Fruit fly (Drosophila melanogaster) whole organism, embryonic: ENCODE results near the gene APC4.

Experiments used
- ATbp ChIP-seq: fragments of 200-800 bp; sonication (Bioruptor generic); optimal IDR thresholded peaks from 2 replicates; lab custom pipeline; 2017; ENCODE audit warnings: missing biosample characterization, mild to moderate bottlenecking, missing genetic modification characterization, missing genetic modification reagents
- C15 ChIP-seq: fragments of 200-800 bp; sonication (Bioruptor generic); IDR thresholded peaks from 3 replicates; pipeline ENCODE4 v1.3.6; 2022; ENCODE audit warnings: missing biosample characterization, missing genetic modification characterization
- CG10462 ChIP-seq: fragments of 200-800 bp; sonication (Bioruptor generic); optimal IDR thresholded peaks from 2 replicates; lab custom pipeline; 2016; ENCODE audit warnings: missing biosample characterization, missing genetic modification characterization
- CG10565 ChIP-seq: fragments of 200-800 bp; sonication (Bioruptor generic); optimal IDR thresholded peaks from 3 replicates; lab custom pipeline; 2016; ENCODE audit warnings: missing biosample characterization, mild to moderate bottlenecking, missing genetic modification characterization
- CG11085 ChIP-seq: fragments of 200-800 bp; sonication (Bioruptor generic); IDR thresholded peaks from 2 replicates; pipeline ENCODE4 v1.3.6; 2022; ENCODE audit warnings: missing biosample characterization, missing genetic modification characterization
- CG11398 ChIP-seq: fragments of 200-800 bp; sonication (Bioruptor generic); optimal IDR thresholded peaks from 2 replicates; lab custom pipeline; 2016; ENCODE audit warnings: missing biosample characterization, missing genetic modification characterization
- CG12236 ChIP-seq: fragments of 200-800 bp; sonication (Bioruptor generic); optimal IDR thresholded peaks from 2 replicates; lab custom pipeline; 2016; ENCODE audit warnings: missing biosample characterization, missing genetic modification characterization
- CG12744 ChIP-seq: fragments of 200-800 bp; sonication (Bioruptor generic); optimal IDR thresholded peaks from 2 replicates; lab custom pipeline; 2016; ENCODE audit warnings: missing biosample characterization, missing genetic modification characterization
- CG15269 ChIP-seq: fragments of 200-800 bp; sonication (Bioruptor generic); optimal IDR thresholded peaks from 2 replicates; lab custom pipeline; 2018; ENCODE audit warnings: missing biosample characterization, mild to moderate bottlenecking, missing genetic modification characterization, moderate library complexity
- CG17359 ChIP-seq: fragments of 200-800 bp; sonication (Bioruptor generic); optimal IDR thresholded peaks from 3 replicates; lab custom pipeline; 2018; ENCODE audit warnings: missing biosample characterization, mild to moderate bottlenecking, missing genetic modification characterization, moderate library complexity
- CG18619 ChIP-seq: fragments of 200-800 bp; sonication (Bioruptor generic); optimal IDR thresholded peaks from 3 replicates; lab custom pipeline; 2017; ENCODE audit warnings: missing biosample characterization, mild to moderate bottlenecking, missing genetic modification characterization
- CG2116 ChIP-seq: fragments of 200-800 bp; sonication (Bioruptor generic); optimal IDR thresholded peaks from 3 replicates; lab custom pipeline; 2018; ENCODE audit warnings: missing biosample characterization, mild to moderate bottlenecking, missing genetic modification characterization
- CG7745 ChIP-seq: fragments of 200-800 bp; sonication (Bioruptor generic); optimal IDR thresholded peaks from 2 replicates; lab custom pipeline; 2018; ENCODE audit warnings: missing biosample characterization, mild to moderate bottlenecking, missing genetic modification characterization, moderate library complexity
- CG8359 ChIP-seq: fragments of 200-800 bp; sonication (Bioruptor generic); optimal IDR thresholded peaks from 2 replicates; lab custom pipeline; 2017; ENCODE audit warnings: missing biosample characterization, mild to moderate bottlenecking, missing genetic modification characterization, borderline replicate concordance
- CG8478 ChIP-seq: fragments of >200 bp; optimal IDR thresholded peaks from 2 replicates; lab custom pipeline; 2018
- CG8944 ChIP-seq: fragments of 200-800 bp; sonication (Bioruptor generic); optimal IDR thresholded peaks from 3 replicates; lab custom pipeline; 2016; ENCODE audit warnings: missing biosample characterization, missing genetic modification characterization
- CG9727 ChIP-seq: fragments of 200-800 bp; sonication (Bioruptor generic); optimal IDR thresholded peaks from 3 replicates; lab custom pipeline; 2017; ENCODE audit warnings: missing biosample characterization, mild to moderate bottlenecking, missing genetic modification characterization
- D ChIP-seq, 2 experiments: fragments of 200-800 bp in 1 of 2; fragments of >200 bp in 1 of 2; sonication (Bioruptor generic) in 1 of 2; optimal IDR thresholded peaks; 2 replicates in 1 of 2; 3 replicates in 1 of 2; lab custom pipeline; 2017; ENCODE audit warnings: mild to moderate bottlenecking in 1 of 2, missing biosample characterization in 1 of 2, missing genetic modification characterization in 1 of 2, missing genetic modification reagents in 1 of 2
- E2f1 ChIP-seq: fragments of 200-800 bp; sonication (Bioruptor generic); IDR thresholded peaks from 2 replicates; pipeline ENCODE4 v1.3.6; 2022; ENCODE audit warnings: missing biosample characterization, missing genetic modification characterization
- ERR ChIP-seq: fragments of 200-800 bp; sonication (Bioruptor generic); optimal IDR thresholded peaks from 2 replicates; lab custom pipeline; 2016; ENCODE audit warnings: missing biosample characterization, missing genetic modification characterization
- Fer1 ChIP-seq: fragments of 200-800 bp; sonication (Bioruptor generic); optimal IDR thresholded peaks from 2 replicates; lab custom pipeline; 2017; ENCODE audit warnings: missing biosample characterization, mild to moderate bottlenecking, missing genetic modification characterization
- Gug ChIP-seq: fragments of 200-800 bp; sonication (Bioruptor generic); IDR thresholded peaks from 4 replicates; pipeline ENCODE4 v1.3.6; 2022; ENCODE audit warnings: missing biosample characterization, missing genetic modification characterization
- HLH54F ChIP-seq: fragments of 200-800 bp; sonication (Bioruptor generic); optimal IDR thresholded peaks from 3 replicates; lab custom pipeline; 2016; ENCODE audit warnings: missing biosample characterization, missing genetic modification characterization
- NC2β ChIP-seq: fragments of 200-800 bp; sonication (Bioruptor generic); optimal IDR thresholded peaks from 2 replicates; lab custom pipeline; 2016; ENCODE audit warnings: missing biosample characterization, missing genetic modification characterization
- NFAT ChIP-seq: fragments of 200-800 bp; sonication (Bioruptor generic); IDR thresholded peaks from 2 replicates; pipeline ENCODE4 v1.3.6; 2022; ENCODE audit warnings: missing biosample characterization, missing genetic modification characterization
- Nf-YB ChIP-seq: fragments of 200-800 bp; sonication (Bioruptor generic); optimal IDR thresholded peaks from 3 replicates; lab custom pipeline; 2019; ENCODE audit warnings: missing biosample characterization, mild to moderate bottlenecking, missing genetic modification characterization, moderate library complexity
- NfI ChIP-seq: fragments of 200-800 bp; sonication (Bioruptor generic); optimal IDR thresholded peaks from 3 replicates; lab custom pipeline; 2018; ENCODE audit warnings: missing biosample characterization, mild to moderate bottlenecking, missing genetic modification characterization, moderate library complexity
- Sox100B ChIP-seq: fragments of 200-800 bp; sonication (Bioruptor generic); optimal IDR thresholded peaks from 3 replicates; lab custom pipeline; 2018; ENCODE audit warnings: missing biosample characterization, mild to moderate bottlenecking, missing genetic modification characterization
- Sry-δ ChIP-seq: fragments of 200-800 bp; sonication (Bioruptor generic); optimal IDR thresholded peaks from 2 replicates; lab custom pipeline; 2016; ENCODE audit warnings: missing biosample characterization, missing genetic modification characterization
- Xbp1 ChIP-seq: fragments of 200-800 bp; sonication (Bioruptor generic); optimal IDR thresholded peaks from 3 replicates; lab custom pipeline; 2016; ENCODE audit warnings: missing biosample characterization, mild to moderate bottlenecking, missing genetic modification characterization
- az2 ChIP-seq: fragments of 200-800 bp; sonication (Bioruptor generic); optimal IDR thresholded peaks from 3 replicates; lab custom pipeline; 2016; ENCODE audit warnings: missing biosample characterization, missing genetic modification characterization
- cas ChIP-seq: fragments of 200-800 bp; sonication (Bioruptor generic); IDR thresholded peaks from 2 replicates; pipeline ENCODE4 v1.3.6; 2022; ENCODE audit warnings: missing biosample characterization, missing genetic modification characterization
- croc ChIP-seq: fragments of 200-800 bp; sonication (Bioruptor generic); conservative IDR thresholded peaks from 3 replicates; pipeline ENCODE4 v1.3.6; 2022; ENCODE audit warnings: missing biosample characterization, missing genetic modification characterization
- disco-r ChIP-seq: fragments of 200-800 bp; sonication (Bioruptor generic); optimal IDR thresholded peaks from 2 replicates; lab custom pipeline; 2016; ENCODE audit warnings: missing biosample characterization, missing genetic modification characterization
- dysf ChIP-seq: fragments of 200-800 bp; sonication (Bioruptor generic); IDR thresholded peaks from 3 replicates; pipeline ENCODE4 v1.3.6; 2022; ENCODE audit warnings: missing biosample characterization, missing genetic modification characterization
- eve ChIP-seq, 2 experiments: fragments of >200 bp; optimal IDR thresholded peaks; 2 replicates each; lab custom pipeline; 2017; ENCODE audit warnings: missing biosample characterization in 2 of 2, missing genetic modification characterization in 2 of 2
- fd64A ChIP-seq: fragments of 200-800 bp; sonication (Bioruptor generic); optimal IDR thresholded peaks from 3 replicates; lab custom pipeline; 2018; ENCODE audit warnings: missing biosample characterization, mild to moderate bottlenecking, missing genetic modification characterization
- ftz-f1 ChIP-seq: fragments of 200-800 bp; sonication (Bioruptor generic); optimal IDR thresholded peaks from 2 replicates; lab custom pipeline; 2016; ENCODE audit warnings: missing biosample characterization, missing genetic modification characterization
- lola ChIP-seq, 3 experiments: fragments of >200 bp in 2 of 3; fragments of 200-800 bp in 1 of 3; sonication (Bioruptor generic) in 1 of 3; optimal IDR thresholded peaks; 2 replicates each; lab custom pipeline; 2017 to 2019; ENCODE audit warnings: missing biosample characterization in 3 of 3, missing genetic modification characterization in 3 of 3, mild to moderate bottlenecking in 1 of 3, moderate library complexity in 1 of 3
- mld ChIP-seq: fragments of 200-800 bp; sonication (Bioruptor generic); IDR thresholded peaks from 3 replicates; pipeline ENCODE4 v1.3.6; 2022; ENCODE audit warnings: missing biosample characterization, missing genetic modification characterization; ENCODE audit not compliant: partially characterized antibody
- nerfin-2 ChIP-seq: fragments of 200-800 bp; sonication (Bioruptor generic); IDR thresholded peaks from 2 replicates; pipeline ENCODE4 v1.3.6; 2022; ENCODE audit warnings: missing biosample characterization, missing genetic modification characterization; ENCODE audit not compliant: partially characterized antibody
- rib ChIP-seq: fragments of 200-800 bp; sonication (Bioruptor generic); IDR thresholded peaks from 2 replicates; pipeline ENCODE4 v1.3.6; 2022; ENCODE audit warnings: missing biosample characterization, missing genetic modification characterization
- row ChIP-seq: fragments of 200-800 bp; sonication (Bioruptor generic); IDR thresholded peaks from 3 replicates; pipeline ENCODE4 v1.3.6; 2022; ENCODE audit warnings: missing biosample characterization, missing genetic modification characterization
- sc ChIP-seq, 3 experiments: fragments of >200 bp in 2 of 3; fragments of 200-800 bp in 1 of 3; sonication (Bioruptor generic) in 1 of 3; optimal IDR thresholded peaks; 2 replicates in 2 of 3; 3 replicates in 1 of 3; lab custom pipeline; 2017; ENCODE audit warnings: mild to moderate bottlenecking in 1 of 3, missing biosample characterization in 1 of 3, missing genetic modification characterization in 1 of 3, missing genetic modification reagents in 1 of 3
- schlank ChIP-seq: fragments of 200-800 bp; sonication (Bioruptor generic); optimal IDR thresholded peaks from 2 replicates; lab custom pipeline; 2018; ENCODE audit warnings: missing biosample characterization, mild to moderate bottlenecking, missing genetic modification characterization
- seq ChIP-seq: fragments of 200-800 bp; sonication (Bioruptor generic); IDR thresholded peaks from 2 replicates; pipeline ENCODE4 v1.3.6; 2022; ENCODE audit warnings: missing biosample characterization, missing genetic modification characterization
- sisA ChIP-seq: fragments of 200-800 bp; sonication (Bioruptor generic); IDR thresholded peaks from 2 replicates; pipeline ENCODE4 v1.3.6; 2022; ENCODE audit warnings: missing biosample characterization, missing genetic modification characterization
- sob ChIP-seq: fragments of 200-800 bp; sonication (Bioruptor generic); IDR thresholded peaks from 2 replicates; pipeline ENCODE4 v1.3.6; 2022; ENCODE audit warnings: missing biosample characterization, missing genetic modification characterization
- ssp ChIP-seq: fragments of 200-800 bp; sonication (Bioruptor generic); IDR thresholded peaks from 2 replicates; pipeline ENCODE4 v1.3.6; 2022; ENCODE audit warnings: missing biosample characterization, missing genetic modification characterization
- vnd ChIP-seq: fragments of 200-800 bp; sonication (Bioruptor generic); IDR thresholded peaks from 3 replicates; pipeline ENCODE4 v1.3.6; 2022; ENCODE audit warnings: missing biosample characterization, missing genetic modification characterization; ENCODE audit not compliant: partially characterized antibody

APC4 gene

DNA sequence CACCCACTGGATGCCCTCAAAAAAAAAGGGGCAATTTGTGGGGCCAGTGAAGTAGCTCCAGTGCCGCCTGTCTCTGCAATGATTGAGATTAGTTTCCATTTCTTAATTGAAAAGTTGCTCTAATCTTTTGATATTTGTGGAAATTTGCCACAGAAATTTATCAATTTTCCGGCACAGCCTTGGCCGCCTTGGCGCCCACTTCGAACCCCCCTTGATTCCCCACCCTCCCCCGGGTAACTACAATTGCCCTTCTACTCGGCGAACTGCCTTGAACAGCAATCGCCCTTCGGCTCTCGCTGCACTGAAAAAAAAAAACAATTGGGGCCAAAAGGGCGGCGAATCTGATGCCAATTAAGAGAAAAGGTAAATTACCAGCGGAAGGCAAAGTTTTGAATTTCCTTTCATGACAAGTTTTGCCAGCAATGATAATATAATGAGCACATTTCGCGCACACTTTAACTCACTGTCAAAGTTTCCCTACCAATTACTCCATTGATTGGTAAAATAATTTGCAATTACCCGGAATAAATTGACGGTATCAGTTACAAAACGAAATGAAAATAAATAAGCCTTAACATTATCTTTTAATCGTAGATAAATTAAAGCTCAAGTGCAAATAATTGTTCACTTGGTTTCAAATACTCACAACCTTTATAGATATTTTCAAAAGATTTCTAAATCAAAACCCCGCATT is 37.1 kb downstream of the APC4 start (continued):
- TF ChIP-seq mld (GFP tag; lab: Robert Waterston, UW), result no peak
- no peak for TF ChIP-seq NFAT
- TF ChIP-seq Sox100B (GFP tag; lab: Kevin White, UChicago), result peak; percentile 67
- TF ChIP-seq E2f1 (GFP tag; lab: Robert Waterston, UW), result no peak
- TF ChIP-seq sisA (GFP tag; lab: Robert Waterston, UW), result peak; percentile 32; the same call in 1 of the 2 replicates
- TF ChIP-seq sc (optimal IDR thresholded peaks at IDR 0.05; lab: Kevin White, UChicago), result no peak
- TF ChIP-seq sc (GFP tag; optimal IDR thresholded peaks at IDR 0.05; lab: Kevin White, UChicago), result no peak
- TF ChIP-seq nerfin-2 (GFP tag; lab: Robert Waterston, UW), result no peak
- TF ChIP-seq disco-r (GFP tag; lab: Kevin White, UChicago), result no peak
- TF ChIP-seq C15 (GFP tag; lab: Robert Waterston, UW), result no peak
- TF ChIP-seq CG12236, result no peak
- no peak for TF ChIP-seq az2 (GFP tag; lab: Kevin White, UChicago)
- TF ChIP-seq sob (GFP tag; lab: Robert Waterston, UW), result no peak
- peak; percentile 16 for TF ChIP-seq CG9727 (GFP tag; lab: Kevin White, UChicago)
- no peak for TF ChIP-seq CG2116
- no peak for TF ChIP-seq croc (GFP tag; lab: Robert Waterston, UW)
- TF ChIP-seq cas (GFP tag; lab: Robert Waterston, UW), result no peak
- TF ChIP-seq ERR, result no peak
- no peak for TF ChIP-seq Gug (GFP tag; lab: Robert Waterston, UW)
- no peak for TF ChIP-seq CG10462 (GFP tag; lab: Kevin White, UChicago)
- TF ChIP-seq CG15269 (tag; lab: Kevin White, UChicago), result peak; percentile 50
- no peak for TF ChIP-seq CG8478
- peak; percentile 5 for TF ChIP-seq CG18619 (GFP tag; lab: Kevin White, UChicago)
- TF ChIP-seq CG8944 (GFP tag; lab: Kevin White, UChicago), result no peak
- TF ChIP-seq ssp (GFP tag; lab: Robert Waterston, UW), result no peak
- no peak for TF ChIP-seq schlank
- TF ChIP-seq CG11398, result no peak
- peak; percentile 5 for TF ChIP-seq NC2β (GFP tag; lab: Kevin White, UChicago)
- TF ChIP-seq D (optimal IDR thresholded peaks at IDR 0.05; lab: Kevin White, UChicago), result no peak
- TF ChIP-seq D (GFP tag; optimal IDR thresholded peaks at IDR 0.05; lab: Kevin White, UChicago), result peak; percentile 46
- no peak for TF ChIP-seq NfI (GFP tag; lab: Kevin White, UChicago)
- no peak for TF ChIP-seq Fer1 (GFP tag; lab: Kevin White, UChicago)
- peak; percentile 39 for TF ChIP-seq row (GFP tag; lab: Robert Waterston, UW)
- TF ChIP-seq seq (GFP tag; lab: Robert Waterston, UW), result no peak
- TF ChIP-seq CG12744 (GFP tag; lab: Kevin White, UChicago), result no peak
- no peak for TF ChIP-seq CG17359 (tag; lab: Kevin White, UChicago)
- no peak for TF ChIP-seq CG10565 (GFP tag; lab: Kevin White, UChicago)
- TF ChIP-seq ATbp (GFP tag; lab: Kevin White, UChicago), result no peak
- TF ChIP-seq dysf (GFP tag; lab: Robert Waterston, UW), result no peak
- no peak for TF ChIP-seq CG11085 (GFP tag; lab: Robert Waterston, UW)
- no peak for TF ChIP-seq HLH54F
- no peak for TF ChIP-seq CG7745 (tag; lab: Kevin White, UChicago)
- no peak for TF ChIP-seq ftz-f1
- TF ChIP-seq eve (GFP tag; optimal IDR thresholded peaks at IDR 0.05; lab: Kevin White, UChicago), result no peak
- TF ChIP-seq fd64A (GFP tag; lab: Kevin White, UChicago), result no peak
- no peak for TF ChIP-seq rib (GFP tag; lab: Robert Waterston, UW)
- TF ChIP-seq vnd, result no peak
- TF ChIP-seq Xbp1, result no peak
- no peak for TF ChIP-seq lola (GFP tag; optimal IDR thresholded peaks at IDR 0.05; lab: Kevin White, UChicago)
- no peak for TF ChIP-seq Sry-δ (GFP tag; lab: Kevin White, UChicago)
- no peak for TF ChIP-seq Nf-YB (GFP tag; lab: Kevin White, UChicago)
- no peak for TF ChIP-seq CG8359 (GFP tag; lab: Kevin White, UChicago)
